Fruit fly (Drosophila melanogaster) whole organism, pupa: Measurements from ENCODE around the gene CG42232.

Source experiments
- CG10348 ChIP-seq: fragments of 200-800 bp; sonication (Bioruptor generic); IDR thresholded peaks from 2 replicates; pipeline ENCODE4 v1.3.6; 2022; ENCODE audit warnings: missing biosample characterization, missing genetic modification characterization
- CG12605 ChIP-seq: fragments of 200-800 bp; sonication (Bioruptor generic); IDR thresholded peaks from 2 replicates; pipeline ENCODE4 v1.3.6; 2022; ENCODE audit warnings: missing biosample characterization, missing genetic modification characterization
- CG13204 ChIP-seq: fragments of 200-800 bp; sonication (Bioruptor generic); optimal IDR thresholded peaks from 2 replicates; lab custom pipeline; 2018; ENCODE audit warnings: missing biosample characterization, mild to moderate bottlenecking, missing genetic modification characterization, moderate library complexity
- CG14655 ChIP-seq: fragments of 200-800 bp; sonication (Bioruptor generic); optimal IDR thresholded peaks from 3 replicates; lab custom pipeline; 2017; ENCODE audit warnings: mild to moderate bottlenecking, missing biosample characterization, missing genetic modification reagents, missing genetic modification characterization
- CG15710 ChIP-seq: fragments of 200-800 bp; sonication (Bioruptor generic); optimal IDR thresholded peaks from 2 replicates; lab custom pipeline; 2018; ENCODE audit warnings: missing biosample characterization, mild to moderate bottlenecking, missing genetic modification characterization, moderate library complexity
- CG17806 ChIP-seq: fragments of 200-800 bp; sonication (Bioruptor generic); optimal IDR thresholded peaks from 2 replicates; lab custom pipeline; 2018; ENCODE audit warnings: missing biosample characterization, mild to moderate bottlenecking, missing genetic modification characterization, moderate library complexity
- CG32121 ChIP-seq: fragments of 200-800 bp; sonication (Bioruptor generic); IDR thresholded peaks from 2 replicates; pipeline ENCODE4 v1.3.6; 2022; ENCODE audit warnings: missing biosample characterization, missing genetic modification characterization
- CG34367 ChIP-seq: fragments of 200-800 bp; sonication (Bioruptor generic); optimal IDR thresholded peaks from 2 replicates; lab custom pipeline; 2018; ENCODE audit warnings: missing biosample characterization, mild to moderate bottlenecking, missing genetic modification characterization
- CG4496 ChIP-seq: fragments of 200-800 bp; sonication (Bioruptor generic); IDR thresholded peaks from 3 replicates; pipeline ENCODE4 v1.3.6; 2022; ENCODE audit warnings: missing biosample characterization, missing genetic modification characterization
- CG8159 ChIP-seq: fragments of 200-800 bp; sonication (Bioruptor generic); optimal IDR thresholded peaks from 3 replicates; lab custom pipeline; 2018; ENCODE audit warnings: missing biosample characterization, mild to moderate bottlenecking, missing genetic modification characterization, moderate library complexity
- CG8301 ChIP-seq: fragments of 200-800 bp; sonication (Bioruptor generic); optimal IDR thresholded peaks from 2 replicates; lab custom pipeline; 2018; ENCODE audit warnings: missing biosample characterization, mild to moderate bottlenecking, missing genetic modification characterization
- CG9948 ChIP-seq: fragments of 200-800 bp; sonication (Bioruptor generic); optimal IDR thresholded peaks from 2 replicates; lab custom pipeline; 2018; ENCODE audit warnings: missing biosample characterization, mild to moderate bottlenecking, missing genetic modification characterization, moderate library complexity
- D1 ChIP-seq: fragments of 200-800 bp; sonication (Bioruptor generic); optimal IDR thresholded peaks from 2 replicates; lab custom pipeline; 2018; ENCODE audit warnings: missing biosample characterization, mild to moderate bottlenecking, missing genetic modification characterization, moderate library complexity
- EcR ChIP-seq: fragments of 200-800 bp; sonication (Bioruptor generic); optimal IDR thresholded peaks from 3 replicates; lab custom pipeline; 2019; ENCODE audit warnings: missing biosample characterization, missing genetic modification characterization, mild to moderate bottlenecking, moderate library complexity, missing genetic modification reagents
- Ets98B ChIP-seq: fragments of 200-800 bp; sonication (Bioruptor generic); IDR thresholded peaks from 2 replicates; pipeline ENCODE4 v1.3.6; 2022; ENCODE audit warnings: missing biosample characterization, missing genetic modification characterization
- Pif1A ChIP-seq: fragments of 200-800 bp; sonication (Bioruptor generic); optimal IDR thresholded peaks from 3 replicates; lab custom pipeline; 2016; ENCODE audit warnings: missing biosample characterization, missing genetic modification characterization
- Pif1B ChIP-seq: fragments of 200-800 bp; sonication (Bioruptor generic); optimal IDR thresholded peaks from 3 replicates; lab custom pipeline; 2016; ENCODE audit warnings: missing biosample characterization, missing genetic modification characterization
- Snoo ChIP-seq: fragments of 200-800 bp; sonication (Bioruptor generic); optimal IDR thresholded peaks from 3 replicates; lab custom pipeline; 2017; ENCODE audit warnings: missing biosample characterization, mild to moderate bottlenecking, missing genetic modification characterization, inconsistent platforms
- fd96Ca ChIP-seq: fragments of 200-800 bp; sonication (Bioruptor generic); IDR thresholded peaks from 3 replicates; pipeline ENCODE4 v1.3.6; 2022; ENCODE audit warnings: missing biosample characterization, missing genetic modification characterization
- gl ChIP-seq: fragments of 200-800 bp; sonication (Bioruptor generic); optimal IDR thresholded peaks from 2 replicates; lab custom pipeline; 2018; ENCODE audit warnings: missing biosample characterization, mild to moderate bottlenecking, missing genetic modification characterization
- rn ChIP-seq: fragments of 200-800 bp; sonication (Bioruptor generic); IDR thresholded peaks from 2 replicates; pipeline ENCODE4 v1.3.6; 2022; ENCODE audit warnings: missing biosample characterization, missing genetic modification characterization

CG42232 gene

dm6 chr3R:16477033-16477432, 7.6 kb upstream of the CG42232 start, which contains the start of gene Gyc89Db:
Gene Gyc89Db (plus strand): TSS chr3R:16477110.
- TF ChIP-seq D1 (tag; lab: Kevin White, UChicago) = no peak
- TF ChIP-seq CG9948 = no peak
- TF ChIP-seq gl (tag; lab: Kevin White, UChicago) = no peak
- no peak for TF ChIP-seq CG15710 (tag; lab: Kevin White, UChicago)
- TF ChIP-seq CG8159 (tag; lab: Kevin White, UChicago) = no peak
- no peak for TF ChIP-seq CG4496 (GFP tag; lab: Robert Waterston, UW)
- TF ChIP-seq CG8301 (tag; lab: Kevin White, UChicago) = no peak
- TF ChIP-seq Ets98B (GFP tag; lab: Robert Waterston, UW) = no peak
- no peak for TF ChIP-seq CG10348 (GFP tag; lab: Robert Waterston, UW)
- no peak for TF ChIP-seq EcR (GFP tag; lab: Kevin White, UChicago)
- TF ChIP-seq CG12605 (GFP tag; lab: Robert Waterston, UW) = no peak
- TF ChIP-seq rn (GFP tag; lab: Robert Waterston, UW) = no peak

dm6 chr3R:16476472-16476871, 7.0 kb upstream of the CG42232 start:
- TF ChIP-seq CG4496 (GFP tag; lab: Robert Waterston, UW) (no peak), CG32121 (GFP tag; lab: Robert Waterston, UW) (no peak), fd96Ca (no peak), CG9948 (no peak), CG15710 (tag; lab: Kevin White, UChicago) (no peak), CG14655 (no peak), EcR (GFP tag; lab: Kevin White, UChicago) (no peak), CG13204 (GFP tag; lab: Kevin White, UChicago) (no peak), Pif1B (GFP tag; lab: Kevin White, UChicago) (no peak), CG10348 (GFP tag; lab: Robert Waterston, UW) (no peak), CG8159 (tag; lab: Kevin White, UChicago) (no peak), gl (tag; lab: Kevin White, UChicago) (no peak), Pif1A (GFP tag; lab: Kevin White, UChicago) (no peak), CG8301 (tag; lab: Kevin White, UChicago) (no peak), CG17806 (tag; lab: Kevin White, UChicago) (no peak), Ets98B (GFP tag; lab: Robert Waterston, UW) (no peak), rn (GFP tag; lab: Robert Waterston, UW) (no peak), D1 (tag; lab: Kevin White, UChicago) (no peak), CG12605 (GFP tag; lab: Robert Waterston, UW) (no peak)

DNA sequence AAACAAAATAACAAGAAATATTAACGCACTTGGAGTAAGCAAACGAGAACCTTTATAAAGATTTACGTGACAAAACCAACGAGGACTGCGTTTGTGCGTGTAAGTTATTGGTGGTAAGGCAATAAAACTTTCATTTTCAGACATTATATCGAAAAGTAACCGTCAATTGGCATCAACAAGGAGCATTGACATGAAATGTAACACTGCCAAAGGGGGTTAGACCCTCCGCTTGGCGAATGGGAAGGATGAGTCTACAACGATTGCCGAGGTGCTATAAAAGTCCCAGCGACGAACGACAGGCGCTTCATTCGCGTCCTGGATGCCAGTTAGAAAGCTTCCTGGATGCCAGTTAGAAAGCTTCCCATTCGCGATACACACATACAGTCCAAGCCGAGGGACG, 2.8 kb upstream of the CG42232 start, which contains the start of gene Gyc89Da:
TSS of gene Gyc89Da (plus strand) at position 301 of the 400 bp plus-strand sequence.
- TF ChIP-seq CG10348 (GFP tag; lab: Robert Waterston, UW) (no peak), CG14655 (no peak)

DNA sequence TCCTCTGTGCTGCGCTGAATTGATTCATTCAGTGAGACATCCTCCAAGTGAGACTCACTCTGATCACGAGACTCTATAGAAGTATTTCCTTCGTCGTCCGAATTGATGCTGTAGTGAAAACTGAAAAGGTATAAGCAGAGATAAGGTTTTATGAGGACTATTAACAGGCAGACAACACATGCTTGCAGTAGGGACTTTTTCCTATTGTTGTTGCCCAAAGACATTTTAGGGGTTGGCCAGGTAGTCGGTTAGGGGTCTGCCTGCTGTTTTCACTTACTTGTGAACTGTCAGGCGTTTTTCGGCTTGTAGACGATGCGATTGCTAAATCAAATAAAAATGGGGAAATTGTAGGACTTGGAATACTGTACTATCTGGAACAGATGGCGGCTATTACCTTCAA, 907 bp downstream of the CG42232 start:
- TF ChIP-seq Snoo (tag; lab: Kevin White, UChicago) = no peak
- no peak for TF ChIP-seq rn (GFP tag; lab: Robert Waterston, UW)
- no peak for TF ChIP-seq D1 (tag; lab: Kevin White, UChicago)
- no peak for TF ChIP-seq CG34367 (tag; lab: Kevin White, UChicago)
- TF ChIP-seq CG15710 (tag; lab: Kevin White, UChicago) = no peak
- TF ChIP-seq CG17806 (tag; lab: Kevin White, UChicago) = no peak
- no peak for TF ChIP-seq CG8159 (tag; lab: Kevin White, UChicago)
- TF ChIP-seq Pif1B (GFP tag; lab: Kevin White, UChicago) = no peak

DNA sequence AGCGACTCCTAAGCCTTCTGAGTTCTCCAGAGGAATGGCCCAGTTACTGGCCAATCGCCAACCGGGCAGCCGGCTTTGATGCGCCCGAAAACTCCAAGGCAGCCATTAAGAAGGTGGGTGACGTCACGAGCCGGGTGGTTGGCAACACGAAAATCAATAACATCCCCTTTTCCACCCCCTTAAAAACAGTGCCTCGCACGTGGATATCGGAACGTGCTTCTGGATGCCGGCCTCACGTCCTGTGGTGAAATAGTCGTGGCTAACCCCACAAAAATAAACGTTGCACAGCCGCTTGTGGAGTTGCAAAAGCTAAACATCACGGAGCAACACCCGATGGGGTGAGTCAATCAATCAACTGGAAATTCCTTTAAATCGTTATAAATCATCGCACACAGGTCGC, 12.9 kb downstream of the CG42232 start:
- TF ChIP-seq EcR (GFP tag; lab: Kevin White, UChicago) = no peak
- no peak for TF ChIP-seq CG4496 (GFP tag; lab: Robert Waterston, UW)
- TF ChIP-seq CG8301 (tag; lab: Kevin White, UChicago) = no peak
- TF ChIP-seq Pif1B (GFP tag; lab: Kevin White, UChicago) = no peak
- TF ChIP-seq fd96Ca = no peak
- no peak for TF ChIP-seq CG14655
- TF ChIP-seq rn (GFP tag; lab: Robert Waterston, UW) = no peak
- no peak for TF ChIP-seq CG32121 (GFP tag; lab: Robert Waterston, UW)
- TF ChIP-seq CG9948 = no peak
- no peak for TF ChIP-seq CG34367 (tag; lab: Kevin White, UChicago)
- no peak for TF ChIP-seq Snoo (tag; lab: Kevin White, UChicago)
- no peak for TF ChIP-seq D1 (tag; lab: Kevin White, UChicago)

DNA sequence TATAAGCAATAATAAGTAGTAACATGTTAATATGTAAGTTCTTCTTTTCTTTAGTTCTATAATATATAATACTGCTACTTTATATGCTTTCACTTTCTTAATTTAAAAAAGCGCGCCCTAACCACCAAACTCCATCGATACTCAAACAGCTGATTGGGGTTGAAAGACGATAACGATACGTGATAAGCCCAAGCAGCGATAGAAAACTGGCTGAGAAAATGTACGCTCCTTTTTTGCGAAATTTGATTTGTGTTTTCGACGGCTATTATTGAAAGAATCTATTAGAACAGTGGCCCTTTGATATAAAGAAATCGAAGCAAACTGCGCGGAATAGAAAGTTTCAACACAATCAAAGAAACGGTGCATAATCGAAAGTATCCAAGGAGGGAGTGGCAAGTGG, 13.6 kb downstream of the CG42232 start, which contains the start of gene CG14883:
TSS of gene CG14883 (plus strand) at position 178 of the 400 bp plus-strand sequence.
- TF ChIP-seq Pif1A (GFP tag; lab: Kevin White, UChicago) (no peak), EcR (GFP tag; lab: Kevin White, UChicago) (no peak), CG9948 (no peak), Ets98B (GFP tag; lab: Robert Waterston, UW) (no peak), rn (GFP tag; lab: Robert Waterston, UW) (no peak), CG8159 (tag; lab: Kevin White, UChicago) (no peak), gl (tag; lab: Kevin White, UChicago) (no peak), Snoo (tag; lab: Kevin White, UChicago) (no peak), CG13204 (GFP tag; lab: Kevin White, UChicago) (no peak)
